Worm (Caenorhabditis elegans) whole organism, L4/young adult: Measurements from ENCODE around the gene tbx-35.

Source experiments
- W03F9.2 ChIP-seq: fragments of 150-350 bp; optimal IDR thresholded peaks from 2 replicates; lab custom pipeline; 2014; ENCODE audit warnings: missing biosample characterization, missing genetic modification characterization
- dao-5 ChIP-seq: sonication (generic microtip); optimal IDR thresholded peaks from 2 replicates; lab custom pipeline; 2016; ENCODE audit warnings: missing genotype, missing genetic modification characterization, moderate library complexity, missing compliant biosample characterization
- him-1 ChIP-seq: sonication (generic microtip); optimal IDR thresholded peaks from 2 replicates; lab custom pipeline; 2016; ENCODE audit warnings: missing genotype, missing genetic modification reagents, missing genetic modification characterization, missing compliant biosample characterization

DNA sequence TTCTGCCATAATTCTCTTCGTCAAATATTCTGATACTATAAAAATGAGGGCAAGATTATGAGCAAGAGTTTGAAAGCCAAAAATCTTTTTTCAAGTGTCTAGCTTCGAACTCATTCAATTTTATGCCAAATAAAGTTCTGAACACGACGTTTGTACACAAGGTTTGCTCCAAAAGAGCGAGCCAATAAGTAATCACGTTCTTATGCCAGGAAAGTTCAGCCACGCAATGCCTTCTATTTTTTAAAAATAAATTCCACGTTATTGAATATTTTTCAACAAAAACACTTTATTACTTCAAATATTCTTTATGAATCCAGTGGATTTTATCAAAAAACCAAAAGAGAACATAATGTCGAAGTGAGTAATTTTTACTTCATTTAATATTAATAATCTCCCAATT is 37.4 kb downstream of the tbx-35 start, which contains the start of gene nep-5:
- TF ChIP-seq W03F9.2 (no peak), dao-5 (tag; lab: Kevin White, UChicago) (no peak), him-1 (tag; lab: Kevin White, UChicago) (no peak)
